Worm (Caenorhabditis elegans): ENCODE results near the gene irld-64.
A peak's percentile ranks its signal among the peaks of the same experiment; 100 is the strongest.

irld-64 gene

DNA sequence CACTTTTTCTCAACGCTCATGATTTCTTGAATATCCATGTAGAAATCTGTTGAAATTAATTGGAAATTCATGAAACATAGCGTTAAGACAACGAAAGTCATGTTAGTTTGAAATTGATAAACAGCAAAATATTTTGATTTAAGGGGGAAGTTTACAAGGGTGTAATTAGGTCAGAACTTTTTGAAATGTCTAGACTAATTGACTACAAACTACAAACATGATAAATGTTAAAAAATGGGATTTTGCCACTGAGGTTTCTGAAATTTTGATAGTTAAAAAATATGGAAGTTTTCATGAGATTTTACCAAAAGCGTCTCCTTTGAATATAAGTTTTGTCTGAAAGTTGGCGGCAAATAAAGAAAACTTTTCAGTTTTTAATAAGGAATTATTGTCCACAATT, 7.5 kb upstream of the irld-64 start, which contains the start of gene irld-65:
Gene irld-65, minus strand, starts transcription at position 101 of the 400 bp plus-strand sequence.
- no peak for TF ChIP-seq chd-7 (tag; optimal IDR thresholded peaks at IDR 0.05)
- no peak for TF ChIP-seq mcd-1 (GFP tag; IDR thresholded peaks at IDR 0.05)

DNA sequence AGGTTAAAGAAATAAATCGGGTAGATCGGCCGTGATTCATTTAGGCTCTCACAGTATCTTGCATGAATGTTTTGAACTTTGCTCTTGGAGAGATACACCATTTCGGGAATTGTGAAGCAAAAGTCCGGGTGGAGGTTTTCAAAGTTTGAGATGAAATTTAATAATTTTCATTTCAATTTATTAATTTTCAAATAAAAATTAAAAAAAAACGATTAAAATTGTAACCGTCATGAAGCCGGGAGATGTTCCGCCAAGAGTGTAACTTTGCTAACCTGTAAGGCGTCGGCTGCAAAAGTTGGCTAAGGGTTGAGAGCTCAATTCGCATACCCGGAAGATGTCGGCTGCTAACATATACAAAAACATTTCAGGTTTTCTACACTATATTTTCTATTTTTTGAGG, 4.0 kb upstream of the irld-64 start, which contains the start of gene irld-67:
Gene irld-67, minus strand, starts transcription at position 101 of the 400 bp plus-strand sequence.
- TF ChIP-seq B0261.1 (tag; optimal IDR thresholded peaks at IDR 0.05) = no peak
- TF ChIP-seq C17E4.6 (GFP tag; IDR thresholded peaks at IDR 0.05) = no peak
- TF ChIP-seq rec-8 (tag; optimal IDR thresholded peaks at IDR 0.05) = no peak
- TF ChIP-seq B0019.2 (GFP tag; conservative IDR thresholded peaks at IDR 0.05) = no peak
- no peak for TF ChIP-seq attf-6 (GFP tag; IDR thresholded peaks at IDR 0.05)
- no peak for TF ChIP-seq ama-1 (optimal IDR thresholded peaks at IDR 0.05)
- TF ChIP-seq ama-1 (GFP tag; optimal IDR thresholded peaks at IDR 0.05) = no peak
- TF ChIP-seq ztf-22 (GFP tag; optimal IDR thresholded peaks at IDR 0.05) = no peak
- TF ChIP-seq ztf-6 (GFP tag; IDR thresholded peaks at IDR 0.05) = no peak
- TF ChIP-seq mcd-1 (GFP tag; IDR thresholded peaks at IDR 0.05) = no peak
- no peak for TF ChIP-seq ets-4 (GFP tag; optimal IDR thresholded peaks at IDR 0.05)
- TF ChIP-seq lsy-27 (tag; optimal IDR thresholded peaks at IDR 0.05; ENCODE audit: borderline replicate concordance, insufficient read depth) = no peak
- no peak for TF ChIP-seq sptf-2 (GFP tag; optimal IDR thresholded peaks at IDR 0.05)
- no peak for TF ChIP-seq ceh-27 (GFP tag; optimal IDR thresholded peaks at IDR 0.05)
- no peak for TF ChIP-seq cebp-2 (GFP tag; IDR thresholded peaks at IDR 0.05)
- TF ChIP-seq ceh-100 (GFP tag; IDR thresholded peaks at IDR 0.05) = no peak
- no peak for TF ChIP-seq tbx-9 (tag; optimal IDR thresholded peaks at IDR 0.05; ENCODE audit: borderline replicate concordance)
- no peak for TF ChIP-seq C06A6.2 (GFP tag; conservative IDR thresholded peaks at IDR 0.05)
- TF ChIP-seq dox-1 (GFP tag; IDR thresholded peaks at IDR 0.05) = no peak
- TF ChIP-seq lir-1 (GFP tag; conservative IDR thresholded peaks at IDR 0.05) = no peak

DNA sequence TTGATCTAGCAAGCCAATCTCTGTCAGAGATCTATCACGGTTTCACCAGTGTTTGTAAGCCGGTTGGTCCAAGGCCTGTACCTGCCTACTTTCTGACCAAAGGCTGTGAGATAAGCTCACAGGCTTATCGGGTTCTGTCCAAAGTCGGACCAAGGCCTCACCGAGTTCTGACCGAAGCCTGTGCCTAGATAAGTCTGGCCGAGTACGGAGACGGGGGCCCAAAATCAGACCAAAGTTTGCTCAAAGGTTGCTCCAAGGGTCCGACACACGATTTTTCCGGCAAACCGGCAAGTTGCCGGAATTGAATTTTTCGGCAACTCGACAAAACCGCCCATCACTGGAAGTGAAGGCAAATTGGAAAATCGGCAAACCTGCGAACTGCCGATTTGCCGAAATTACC, 1.2 kb upstream of the irld-64 start:
- TF ChIP-seq snpc-1.3 (tag; optimal IDR thresholded peaks at IDR 0.05; ENCODE audit: insufficient read depth) (no peak), zfh-2 (GFP tag; conservative IDR thresholded peaks at IDR 0.05) (peak; percentile 62; the same call in 1 of the 2 replicates)

DNA sequence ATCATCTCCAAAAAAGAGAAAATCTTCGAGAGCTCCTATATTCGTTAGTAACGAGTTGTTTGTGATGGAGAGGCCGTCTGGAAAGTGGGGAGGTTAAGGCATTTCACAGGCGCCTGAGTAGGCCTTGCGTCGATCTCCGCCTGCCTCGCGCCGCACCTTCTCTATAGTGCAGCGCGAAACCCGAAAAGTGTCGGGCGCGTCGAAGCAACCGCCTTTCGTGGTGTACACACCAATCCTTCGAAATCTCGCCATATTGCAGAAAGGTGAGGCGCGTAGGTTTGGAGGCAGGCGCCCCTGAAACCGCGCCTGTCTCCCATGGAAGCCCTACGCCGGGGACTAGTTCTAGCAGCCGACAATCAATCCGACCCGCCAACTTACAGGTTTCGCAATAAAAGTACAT, 553 bp downstream of the irld-64 start:
- TF ChIP-seq snpc-1.1 (tag; optimal IDR thresholded peaks at IDR 0.05; ENCODE audit: insufficient read depth) = peak; percentile 54
- peak; percentile 81 for TF ChIP-seq zfh-2 (GFP tag; conservative IDR thresholded peaks at IDR 0.05)
- TF ChIP-seq madf-8 (GFP tag; conservative IDR thresholded peaks at IDR 0.05) = no peak
- no peak for TF ChIP-seq D2030.7 (GFP tag; IDR thresholded peaks at IDR 0.05)
- no peak for TF ChIP-seq Y53F4B.3 (GFP tag; IDR thresholded peaks at IDR 0.05)
- no peak for TF ChIP-seq F10E7.11 (tag; optimal IDR thresholded peaks at IDR 0.05)
- TF ChIP-seq ztf-28 (GFP tag; IDR thresholded peaks at IDR 0.05) = 0 out of 2 replicates have a peak, but pooled peaks have one; percentile 10
- no peak for TF ChIP-seq ceh-58 (GFP tag; IDR thresholded peaks at IDR 0.05)

DNA sequence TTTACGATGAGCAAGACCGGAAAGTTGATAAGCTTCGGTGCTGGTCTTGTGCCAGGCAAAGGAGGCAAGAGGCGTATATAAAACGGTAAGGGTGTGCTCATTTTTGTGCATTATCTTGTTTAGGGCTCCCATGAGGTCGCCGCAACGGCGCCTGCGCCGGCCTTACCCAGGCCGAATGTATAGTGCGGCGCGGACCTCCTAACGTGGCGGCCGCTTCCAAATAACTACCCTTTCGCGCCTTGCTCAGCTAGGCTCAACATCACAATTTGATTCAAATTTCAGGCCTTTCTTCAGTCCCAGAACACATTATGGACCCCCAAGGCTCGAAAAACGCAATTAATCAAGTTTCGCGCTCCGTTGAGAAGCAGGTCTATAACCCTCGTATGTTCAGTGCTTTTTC, 2.9 kb downstream of the irld-64 start, which contains the start of the genes ZK355.3 and ZK355.8:
Gene ZK355.3, minus strand, starts transcription at position 101 of the 400 bp plus-strand sequence.
Gene ZK355.8, plus strand, starts transcription at position 272 of the 400 bp plus-strand sequence.
- TF ChIP-seq efl-1 (GFP tag; optimal IDR thresholded peaks at IDR 0.05) (no peak), zfh-2 (GFP tag; conservative IDR thresholded peaks at IDR 0.05) (peak; percentile 49)
